Worm (Caenorhabditis elegans): Measurements from ENCODE around the gene nos-3.

- TF ChIP-seq nhr-25 (tag; optimal IDR thresholded peaks at IDR 0.05) (no peak), unc-62 (GFP tag; optimal IDR thresholded peaks at IDR 0.05) (no peak)
These were observed 27.9 kb downstream of the nos-3 start, which contains the start of gene ZK1321.4 for ce11 chrII:9773892-9774581.
